Worm (Caenorhabditis elegans) whole organism, L4 larva: Measurements from ENCODE around the gene C27C12.4.

Experiments used
- D1046.2 ChIP-seq: fragments of 200-800 bp; sonication (Bioruptor generic); IDR thresholded peaks from 2 replicates; pipeline ENCODE4 v1.3.6; 2022; ENCODE audit warnings: missing genetic modification characterization, missing compliant biosample characterization
- F10B5.3 ChIP-seq: sonication (generic microtip); optimal IDR thresholded peaks from 2 replicates; lab custom pipeline; 2016; ENCODE audit warnings: mild to moderate bottlenecking, missing genetic modification characterization, missing compliant biosample characterization
- F37D6.2 ChIP-seq: sonication (generic microtip); optimal IDR thresholded peaks from 2 replicates; lab custom pipeline; 2016; ENCODE audit warnings: mild to moderate bottlenecking, missing genetic modification characterization, missing compliant biosample characterization
- F49E8.2 ChIP-seq: sonication (generic microtip); optimal IDR thresholded peaks from 2 replicates; lab custom pipeline; 2016; ENCODE audit warnings: missing compliant biosample characterization, mild to moderate bottlenecking, missing genetic modification characterization, borderline replicate concordance
- R02D3.7 ChIP-seq: fragments of 150-350 bp; sonication (generic microtip); optimal IDR thresholded peaks from 3 replicates; lab custom pipeline; 2014; ENCODE audit warnings: missing biosample characterization, missing genetic modification characterization
- T26A8.4 ChIP-seq: fragments of 200-800 bp; sonication (Bioruptor generic); IDR thresholded peaks from 2 replicates; pipeline ENCODE4 v1.3.6; 2022; ENCODE audit warnings: missing genetic modification characterization, missing compliant biosample characterization
- Y105C5A.15 ChIP-seq: fragments of 200-800 bp; sonication (Bioruptor generic); IDR thresholded peaks from 2 replicates; pipeline ENCODE4 v1.3.6; 2022; ENCODE audit warnings: missing genetic modification characterization, missing compliant biosample characterization
- Y75B8A.6 ChIP-seq: fragments of 200-800 bp; sonication (Bioruptor generic); IDR thresholded peaks from 2 replicates; pipeline ENCODE4 v1.3.6; 2022; ENCODE audit warnings: missing genetic modification reagents, missing genetic modification characterization, missing compliant biosample characterization
- ZK337.2 ChIP-seq: fragments of 200-800 bp; sonication (Bioruptor generic); IDR thresholded peaks from 2 replicates; pipeline ENCODE4 v1.3.6; 2022; ENCODE audit warnings: missing genetic modification reagents, missing genetic modification characterization, missing compliant biosample characterization
- aha-1 ChIP-seq: fragments of 150-350 bp; peaks from one replicate; lab custom pipeline; 2014; ENCODE audit warnings: missing biosample characterization, missing genetic modification characterization
- attf-4 ChIP-seq: sonication (generic microtip); optimal IDR thresholded peaks from 3 replicates; lab custom pipeline; 2017; ENCODE audit warnings: missing biosample characterization, missing genetic modification characterization
- ceh-28 ChIP-seq: fragments of 150-350 bp; optimal IDR thresholded peaks from 2 replicates; lab custom pipeline; 2014; ENCODE audit warnings: missing biosample characterization, missing genetic modification reagents, missing genetic modification characterization
- ceh-32 ChIP-seq: sonication (generic microtip); optimal IDR thresholded peaks from 2 replicates; lab custom pipeline; 2016; ENCODE audit warnings: mild to moderate bottlenecking, missing genetic modification characterization, missing compliant biosample characterization; ENCODE audit not compliant: poor library complexity
- ceh-44 ChIP-seq: fragments of 200-800 bp; sonication (Bioruptor generic); IDR thresholded peaks from 2 replicates; pipeline ENCODE4 v1.3.6; 2022; ENCODE audit warnings: missing genetic modification reagents, missing genetic modification characterization, missing compliant biosample characterization
- ctbp-1 ChIP-seq: fragments of 200-800 bp; sonication (Bioruptor generic); IDR thresholded peaks from 2 replicates; pipeline ENCODE4 v1.3.6; 2022; ENCODE audit warnings: missing genetic modification reagents, missing genetic modification characterization, missing compliant biosample characterization
- daf-12 ChIP-seq: fragments of 150-350 bp; optimal IDR thresholded peaks from 2 replicates; lab custom pipeline; 2014; ENCODE audit warnings: missing biosample characterization, missing genetic modification reagents, missing genetic modification characterization
- daf-16 ChIP-seq, 3 experiments: sonication (generic microtip); optimal IDR thresholded peaks; 2 replicates each; lab custom pipeline; 2016 to 2017; ENCODE audit warnings: missing genetic modification characterization in 3 of 3, missing genetic modification reagents in 3 of 3, mild to moderate bottlenecking in 2 of 3, missing compliant biosample characterization in 2 of 3, missing biosample characterization in 1 of 3, moderate library complexity in 1 of 3
- daf-19 ChIP-seq: fragments of 200-800 bp; sonication (Bioruptor generic); conservative IDR thresholded peaks from 2 replicates; pipeline ENCODE4 v1.3.6; 2022; ENCODE audit warnings: missing genetic modification characterization, missing compliant biosample characterization
- dmd-8 ChIP-seq: fragments of 200-800 bp; sonication (Bioruptor generic); IDR thresholded peaks from 2 replicates; pipeline ENCODE4 v1.3.6; 2022; ENCODE audit warnings: missing genetic modification characterization, missing compliant biosample characterization
- dmd-9 ChIP-seq: fragments of 200-800 bp; sonication (Bioruptor generic); IDR thresholded peaks from 2 replicates; pipeline ENCODE4 v1.3.6; 2022; ENCODE audit warnings: missing genetic modification reagents, missing genetic modification characterization, missing compliant biosample characterization
- duxl-1 ChIP-seq: sonication (generic microtip); optimal IDR thresholded peaks from 2 replicates; lab custom pipeline; 2016; ENCODE audit warnings: mild to moderate bottlenecking, missing genetic modification characterization, moderate library complexity, missing compliant biosample characterization; ENCODE audit not compliant: poor library complexity
- egl-43 ChIP-seq: fragments of 200-800 bp; sonication (Bioruptor generic); IDR thresholded peaks from 2 replicates; pipeline ENCODE4 v1.3.6; 2022; ENCODE audit warnings: missing genetic modification reagents, missing genetic modification characterization, missing compliant biosample characterization
- fos-1 ChIP-seq: fragments of 150-350 bp; optimal IDR thresholded peaks from 2 replicates; lab custom pipeline; 2014; ENCODE audit warnings: missing biosample characterization, missing genetic modification characterization
- gei-8 ChIP-seq: fragments of 200-800 bp; sonication (Bioruptor generic); optimal IDR thresholded peaks from 2 replicates; lab custom pipeline; 2018; ENCODE audit warnings: mild to moderate bottlenecking, missing genetic modification characterization, missing compliant biosample characterization
- hif-1 ChIP-seq, 2 experiments: sonication (generic microtip); optimal IDR thresholded peaks; 2 replicates each; lab custom pipeline; 2016 to 2017; ENCODE audit warnings: missing compliant biosample characterization in 2 of 2, missing genetic modification characterization in 2 of 2, missing genetic modification reagents in 2 of 2, missing genotype in 2 of 2, mild to moderate bottlenecking in 1 of 2
- hlh-11 ChIP-seq: fragments of 200-800 bp; sonication (Bioruptor generic); optimal IDR thresholded peaks from 2 replicates; lab custom pipeline; 2018; ENCODE audit warnings: mild to moderate bottlenecking, missing genetic modification characterization, missing compliant biosample characterization
- hlh-30 ChIP-seq: sonication (generic microtip); optimal IDR thresholded peaks from 2 replicates; lab custom pipeline; 2017; ENCODE audit warnings: antibody characterized with exemption, mild to moderate bottlenecking, missing genetic modification characterization, missing compliant biosample characterization; ENCODE audit not compliant: insufficient read depth
- hmg-1.1 ChIP-seq: fragments of 200-800 bp; sonication (Bioruptor generic); IDR thresholded peaks from 2 replicates; pipeline ENCODE4 v1.3.6; 2022; ENCODE audit warnings: missing genetic modification reagents, missing genetic modification characterization, missing compliant biosample characterization
- jun-1 ChIP-seq: fragments of 150-350 bp; optimal IDR thresholded peaks from 2 replicates; lab custom pipeline; 2014; ENCODE audit warnings: missing biosample characterization, missing genetic modification reagents, missing genetic modification characterization
- lim-7 ChIP-seq: fragments of 200-800 bp; sonication (Bioruptor generic); IDR thresholded peaks from 2 replicates; pipeline ENCODE4 v1.3.6; 2022; ENCODE audit warnings: missing genetic modification characterization, missing compliant biosample characterization
- lin-13 ChIP-seq: fragments of 150-350 bp; optimal IDR thresholded peaks from 2 replicates; lab custom pipeline; 2014; ENCODE audit warnings: missing biosample characterization, missing genetic modification reagents, missing genetic modification characterization
- lin-29 ChIP-seq: fragments of 200-800 bp; sonication (Bioruptor generic); IDR thresholded peaks from 2 replicates; pipeline ENCODE4 v1.3.6; 2022; ENCODE audit warnings: missing genetic modification reagents, missing genetic modification characterization, missing compliant biosample characterization
- lin-38 ChIP-seq: fragments of 200-800 bp; sonication (Bioruptor generic); IDR thresholded peaks from 2 replicates; pipeline ENCODE4 v1.3.6; 2022; ENCODE audit warnings: missing genetic modification reagents, missing genetic modification characterization, missing compliant biosample characterization
- madf-5 ChIP-seq, 2 experiments: fragments of 200-800 bp; sonication (Bioruptor generic); IDR thresholded peaks; 2 replicates each; pipeline ENCODE4 v1.3.6; 2022; ENCODE audit warnings: missing compliant biosample characterization in 2 of 2, missing genetic modification characterization in 2 of 2
- madf-9 ChIP-seq: fragments of 200-800 bp; sonication (Bioruptor generic); conservative IDR thresholded peaks from 2 replicates; pipeline ENCODE4 v1.3.6; 2022; ENCODE audit warnings: missing genetic modification reagents, missing genetic modification characterization, missing compliant biosample characterization
- mdl-1 ChIP-seq, 2 experiments: fragments of 150-350 bp in 1 of 2; sonication (generic microtip) in 1 of 2; optimal IDR thresholded peaks; 2 replicates each; lab custom pipeline; 2014 to 2017; ENCODE audit warnings: missing biosample characterization in 2 of 2, missing genetic modification characterization in 2 of 2
- mep-1 ChIP-seq: fragments of 150-350 bp; sonication (generic microtip); optimal IDR thresholded peaks from 3 replicates; lab custom pipeline; 2014; ENCODE audit warnings: missing biosample characterization, missing genetic modification characterization
- mxl-2 ChIP-seq: fragments of 200-800 bp; sonication (Bioruptor generic); conservative IDR thresholded peaks from 2 replicates; pipeline ENCODE4 v1.3.6; 2022; ENCODE audit warnings: missing genetic modification reagents, missing genetic modification characterization, missing compliant biosample characterization
- nhr-102 ChIP-seq: sonication (generic microtip); optimal IDR thresholded peaks from 2 replicates; lab custom pipeline; 2016; ENCODE audit warnings: mild to moderate bottlenecking, missing genetic modification characterization, moderate library complexity, missing compliant biosample characterization
- nhr-11 ChIP-seq: fragments of 150-350 bp; optimal IDR thresholded peaks from 2 replicates; lab custom pipeline; 2014; ENCODE audit warnings: missing biosample characterization, missing genetic modification characterization
- nhr-237 ChIP-seq: sonication (generic microtip); optimal IDR thresholded peaks from 2 replicates; lab custom pipeline; 2017; ENCODE audit warnings: missing biosample characterization, missing genetic modification characterization
- nhr-42 ChIP-seq: fragments of 200-800 bp; sonication (Bioruptor generic); IDR thresholded peaks from 2 replicates; pipeline ENCODE4 v1.3.6; 2022; ENCODE audit warnings: missing genetic modification characterization, missing compliant biosample characterization
- nhr-76 ChIP-seq: fragments of 150-350 bp; optimal IDR thresholded peaks from 2 replicates; lab custom pipeline; 2014; ENCODE audit warnings: missing biosample characterization, missing genetic modification characterization
- nhr-77 ChIP-seq: fragments of 150-350 bp; optimal IDR thresholded peaks from 2 replicates; lab custom pipeline; 2014; ENCODE audit warnings: missing biosample characterization, missing genetic modification characterization
- pqm-1 ChIP-seq: sonication (generic microtip); optimal IDR thresholded peaks from 2 replicates; lab custom pipeline; 2017; ENCODE audit warnings: missing biosample characterization, missing genetic modification characterization
- sdz-12 ChIP-seq: fragments of 200-800 bp; sonication (Bioruptor generic); optimal IDR thresholded peaks from 2 replicates; lab custom pipeline; 2018; ENCODE audit warnings: mild to moderate bottlenecking, missing genetic modification characterization, missing compliant biosample characterization
- snpc-4 ChIP-seq: fragments of 150-350 bp; optimal IDR thresholded peaks from 2 replicates; lab custom pipeline; 2014; ENCODE audit warnings: missing biosample characterization, missing genetic modification characterization
- vab-7 ChIP-seq: fragments of 200-800 bp; sonication (Bioruptor generic); IDR thresholded peaks from 2 replicates; pipeline ENCODE4 v1.3.6; 2022; ENCODE audit warnings: missing genetic modification reagents, missing genetic modification characterization, missing compliant biosample characterization
- zfp-2 ChIP-seq: sonication (generic microtip); optimal IDR thresholded peaks from 2 replicates; lab custom pipeline; 2016; ENCODE audit warnings: mild to moderate bottlenecking, missing genetic modification characterization, missing compliant biosample characterization
- zfp-3 ChIP-seq: fragments of 200-800 bp; sonication (Bioruptor generic); conservative IDR thresholded peaks from 2 replicates; pipeline ENCODE4 v1.3.6; 2022; ENCODE audit warnings: missing genetic modification reagents, missing genetic modification characterization, missing compliant biosample characterization
- ztf-11 ChIP-seq: fragments of 150-350 bp; optimal IDR thresholded peaks from 2 replicates; lab custom pipeline; 2014; ENCODE audit warnings: missing biosample characterization, missing genetic modification characterization
- ztf-7 ChIP-seq: fragments of 150-350 bp; optimal IDR thresholded peaks from 2 replicates; lab custom pipeline; 2014; ENCODE audit warnings: missing biosample characterization, missing genetic modification characterization

The C27C12.4 gene

DNA sequence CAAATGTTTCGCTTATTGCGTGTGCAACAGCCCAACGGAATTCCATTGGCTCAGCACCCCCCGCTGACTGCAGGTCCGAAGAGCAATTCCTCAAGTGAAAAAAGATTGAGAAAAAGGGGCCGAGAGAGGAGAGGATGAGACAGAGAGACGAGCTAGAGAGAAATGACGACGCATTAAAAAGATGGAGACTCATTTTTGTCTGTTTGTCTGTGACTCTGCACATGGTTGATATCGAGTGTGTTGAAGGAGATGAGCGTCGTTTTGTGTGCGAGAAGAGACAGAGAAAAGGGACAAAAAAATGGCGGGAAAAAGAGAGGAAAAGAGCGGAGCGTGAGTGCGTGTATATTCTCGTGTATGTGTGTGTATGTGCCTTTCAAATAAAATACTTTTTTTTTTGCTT lies 12.9 kb upstream of the C27C12.4 start:
- TF ChIP-seq ztf-7 (tag; lab: Kevin White, UChicago) (peak; percentile 36), nhr-76 (tag; lab: Kevin White, UChicago) (no peak), ZK337.2 (GFP tag; lab: Robert Waterston, UW) (no peak), Y105C5A.15 (GFP tag; lab: Robert Waterston, UW) (no peak), ctbp-1 (GFP tag; lab: Robert Waterston, UW) (peak; percentile 92), mep-1 (tag; lab: Kevin White, UChicago) (peak; percentile 94), hlh-11 (tag; lab: Kevin White, UChicago) (peak; percentile 93), zfp-2 (tag; lab: Kevin White, UChicago) (no peak), egl-43 (GFP tag; lab: Robert Waterston, UW) (no peak; the same call in 1 of the 2 replicates), F49E8.2 (tag; lab: Kevin White, UChicago) (no peak), daf-19 (no peak), nhr-11 (tag; lab: Kevin White, UChicago) (peak; percentile 87), hmg-1.1 (GFP tag; lab: Robert Waterston, UW) (peak; percentile 94), R02D3.7 (no peak), nhr-102 (tag; lab: Kevin White, UChicago) (no peak), lim-7 (GFP tag; lab: Robert Waterston, UW) (no peak), mxl-2 (GFP tag; lab: Robert Waterston, UW) (no peak), lin-13 (GFP tag; lab: Kevin White, UChicago) (peak; percentile 70), madf-5 (GFP tag; IDR thresholded peaks at IDR 0.05; lab: Robert Waterston, UW) (no peak), lin-38 (GFP tag; lab: Robert Waterston, UW) (peak; percentile 49), D1046.2 (GFP tag; lab: Robert Waterston, UW) (no peak), hif-1 (tag; optimal IDR thresholded peaks at IDR 0.05; lab: Kevin White, UChicago) (peak in 1 of 2 experiments; percentile 84), daf-16 (GFP tag; optimal IDR thresholded peaks at IDR 0.05; lab: Kevin White, UChicago) (peak in 1 of 2 experiments; percentile 64), daf-16 (tag; optimal IDR thresholded peaks at IDR 0.05; lab: Kevin White, UChicago) (peak; percentile 59), gei-8 (GFP tag; lab: Kevin White, UChicago) (no peak), jun-1 (tag; lab: Kevin White, UChicago) (peak; percentile 60), daf-12 (tag; lab: Kevin White, UChicago) (no peak), zfp-3 (GFP tag; lab: Robert Waterston, UW) (no peak), fos-1 (no peak), duxl-1 (tag; lab: Kevin White, UChicago) (no peak), F10B5.3 (peak; percentile 1), ceh-44 (no peak), lin-29 (GFP tag; lab: Robert Waterston, UW) (no peak; the same call in 1 of the 2 replicates), dmd-8 (GFP tag; lab: Robert Waterston, UW) (no peak), ceh-32 (tag; lab: Kevin White, UChicago) (peak; percentile 49), ceh-28 (tag; lab: Kevin White, UChicago) (no peak), T26A8.4 (GFP tag; lab: Robert Waterston, UW) (no peak), sdz-12 (GFP tag; lab: Kevin White, UChicago) (no peak), mdl-1 (tag; optimal IDR thresholded peaks at IDR 0.05; lab: Kevin White, UChicago) (peak; percentile 75 to 97), dmd-9 (no peak), pqm-1 (tag; lab: Kevin White, UChicago) (peak; percentile 39), nhr-42 (GFP tag; lab: Robert Waterston, UW) (0 out of 2 replicates have a peak, but pooled peaks have one; percentile 18), snpc-4 (tag; lab: Kevin White, UChicago) (no peak), nhr-77 (peak; percentile 85), F37D6.2 (peak; percentile 84), nhr-237 (no peak), ztf-11 (tag; lab: Kevin White, UChicago) (no peak), madf-9 (GFP tag; lab: Robert Waterston, UW) (no peak), aha-1 (tag; lab: Kevin White, UChicago) (peak; percentile 99), hlh-30 (peak; percentile 95), attf-4 (tag; lab: Kevin White, UChicago) (no peak), Y75B8A.6 (GFP tag; lab: Robert Waterston, UW) (no peak), vab-7 (GFP tag; lab: Robert Waterston, UW) (peak; percentile 50)
